Worm (Caenorhabditis elegans) whole organism, young adult: ENCODE measurements around the gene far-4.

ENCODE experiments used
- B0019.2 ChIP-seq: fragments of 200-800 bp; sonication (Bioruptor generic); conservative IDR thresholded peaks from 2 replicates; pipeline ENCODE4 v1.3.6; 2022; ENCODE audit warnings: missing genetic modification reagents, missing genetic modification characterization, missing compliant biosample characterization
- D2030.7 ChIP-seq: fragments of 200-800 bp; sonication (Bioruptor generic); IDR thresholded peaks from 2 replicates; pipeline ENCODE4 v1.3.6; 2022; ENCODE audit warnings: missing genetic modification reagents, missing genetic modification characterization, missing compliant biosample characterization
- F22D6.2 ChIP-seq: sonication (generic microtip); optimal IDR thresholded peaks from 2 replicates; lab custom pipeline; 2016; ENCODE audit warnings: mild to moderate bottlenecking, missing genetic modification characterization, missing compliant biosample characterization
- F23B12.7 ChIP-seq: sonication (generic microtip); optimal IDR thresholded peaks from 2 replicates; lab custom pipeline; 2017; ENCODE audit warnings: missing genetic modification characterization, mild to moderate bottlenecking, missing compliant biosample characterization, antibody characterized with exemption, moderate library complexity; ENCODE audit not compliant: insufficient read depth
- F49E8.2 ChIP-seq: sonication (generic microtip); optimal IDR thresholded peaks from 3 replicates; lab custom pipeline; 2017; ENCODE audit warnings: missing genetic modification characterization, mild to moderate bottlenecking, missing compliant biosample characterization, antibody characterized with exemption, moderate library complexity; ENCODE audit not compliant: insufficient read depth
- F57A8.1 ChIP-seq: fragments of 200-800 bp; sonication (Bioruptor generic); optimal IDR thresholded peaks from 2 replicates; lab custom pipeline; 2018; ENCODE audit warnings: mild to moderate bottlenecking, missing genetic modification characterization, moderate library complexity, missing compliant biosample characterization
- K12H6.12 ChIP-seq: fragments of 200-800 bp; sonication (Bioruptor generic); optimal IDR thresholded peaks from 2 replicates; lab custom pipeline; 2018; ENCODE audit warnings: mild to moderate bottlenecking, missing genetic modification characterization, missing compliant biosample characterization
- akir-1 ChIP-seq: fragments of 200-800 bp; sonication (Bioruptor generic); optimal IDR thresholded peaks from 2 replicates; lab custom pipeline; 2018; ENCODE audit warnings: mild to moderate bottlenecking, missing genetic modification characterization, moderate library complexity, missing compliant biosample characterization
- atf-7 ChIP-seq: sonication (generic microtip); optimal IDR thresholded peaks from 2 replicates; lab custom pipeline; 2017; ENCODE audit warnings: mild to moderate bottlenecking, missing genetic modification characterization, missing compliant biosample characterization
- bed-2 ChIP-seq: fragments of 200-800 bp; sonication (Bioruptor generic); IDR thresholded peaks from 2 replicates; pipeline ENCODE4 v1.3.6; 2022; ENCODE audit warnings: missing genetic modification reagents, missing genetic modification characterization, missing compliant biosample characterization
- chd-7 ChIP-seq: sonication (generic microtip); optimal IDR thresholded peaks from 2 replicates; lab custom pipeline; 2016; ENCODE audit warnings: mild to moderate bottlenecking, missing genetic modification characterization, moderate library complexity, missing compliant biosample characterization
- dox-1 ChIP-seq: fragments of 200-800 bp; sonication (Bioruptor generic); IDR thresholded peaks from 2 replicates; pipeline ENCODE4 v1.3.6; 2022; ENCODE audit warnings: missing genetic modification reagents, missing genetic modification characterization, missing compliant biosample characterization
- egl-18 ChIP-seq: fragments of 200-800 bp; sonication (Bioruptor generic); IDR thresholded peaks from 2 replicates; pipeline ENCODE4 v1.3.6; 2022; ENCODE audit warnings: missing genetic modification reagents, missing genetic modification characterization, missing compliant biosample characterization
- egl-44 ChIP-seq: fragments of 200-800 bp; sonication (Bioruptor generic); IDR thresholded peaks from 2 replicates; pipeline ENCODE4 v1.3.6; 2022; ENCODE audit warnings: missing genetic modification reagents, missing genetic modification characterization, missing compliant biosample characterization
- ets-4 ChIP-seq: fragments of 200-800 bp; sonication (Bioruptor generic); optimal IDR thresholded peaks from 2 replicates; lab custom pipeline; 2018; ENCODE audit warnings: mild to moderate bottlenecking, missing genetic modification characterization, missing compliant biosample characterization
- hlh-26 ChIP-seq: fragments of 200-800 bp; sonication (Bioruptor generic); conservative IDR thresholded peaks from 2 replicates; pipeline ENCODE4 v1.3.6; 2022; ENCODE audit warnings: missing genetic modification reagents, missing genetic modification characterization, missing compliant biosample characterization
- let-607 ChIP-seq, 2 experiments: fragments of 200-800 bp in 1 of 2; sonication (Bioruptor generic) in 1 of 2; sonication (generic microtip) in 1 of 2; optimal IDR thresholded peaks; 2 replicates each; lab custom pipeline; 2016 to 2018; ENCODE audit warnings: mild to moderate bottlenecking in 2 of 2, missing compliant biosample characterization in 2 of 2, missing genetic modification characterization in 2 of 2, moderate library complexity in 2 of 2, missing genotype in 1 of 2
- lin-26 ChIP-seq: fragments of 200-800 bp; sonication (Bioruptor generic); IDR thresholded peaks from 2 replicates; pipeline ENCODE4 v1.3.6; 2022; ENCODE audit warnings: missing genetic modification reagents, missing genetic modification characterization, missing compliant biosample characterization
- lin-54 ChIP-seq: fragments of 200-800 bp; sonication (Bioruptor generic); optimal IDR thresholded peaks from 2 replicates; lab custom pipeline; 2018; ENCODE audit warnings: mild to moderate bottlenecking, missing genetic modification characterization, missing compliant biosample characterization
- lir-1 ChIP-seq: fragments of 200-800 bp; sonication (Bioruptor generic); conservative IDR thresholded peaks from 2 replicates; pipeline ENCODE4 v1.3.6; 2022; ENCODE audit warnings: missing genetic modification reagents, missing genetic modification characterization, missing compliant biosample characterization
- madf-10 ChIP-seq: sonication (generic microtip); optimal IDR thresholded peaks from 2 replicates; lab custom pipeline; 2016; ENCODE audit warnings: mild to moderate bottlenecking, missing genetic modification characterization, missing compliant biosample characterization
- madf-3 ChIP-seq: fragments of 200-800 bp; sonication (Bioruptor generic); IDR thresholded peaks from 2 replicates; pipeline ENCODE4 v1.3.6; 2022; ENCODE audit warnings: missing genetic modification reagents, missing genetic modification characterization, missing compliant biosample characterization
- mes-4 ChIP-seq: sonication (generic microtip); optimal IDR thresholded peaks from 2 replicates; lab custom pipeline; 2016; ENCODE audit warnings: missing genotype, missing genetic modification characterization, missing compliant biosample characterization
- nfya-1 ChIP-seq: sonication (generic microtip); optimal IDR thresholded peaks from 2 replicates; lab custom pipeline; 2017; ENCODE audit warnings: antibody characterized with exemption, missing compliant biosample characterization, missing genetic modification characterization, borderline replicate concordance; ENCODE audit not compliant: insufficient read depth
- nfyb-1 ChIP-seq: fragments of 200-800 bp; sonication (Bioruptor generic); IDR thresholded peaks from 2 replicates; pipeline ENCODE4 v1.3.6; 2022; ENCODE audit warnings: missing genetic modification reagents, missing genetic modification characterization, missing compliant biosample characterization
- nhr-120 ChIP-seq: fragments of 200-800 bp; sonication (Bioruptor generic); IDR thresholded peaks from 2 replicates; pipeline ENCODE4 v1.3.6; 2022; ENCODE audit warnings: missing genetic modification characterization, missing compliant biosample characterization
- nhr-80 ChIP-seq: sonication (generic microtip); optimal IDR thresholded peaks from 2 replicates; lab custom pipeline; 2016; ENCODE audit warnings: missing genetic modification characterization, missing compliant biosample characterization
- nhr-90 ChIP-seq: sonication (generic microtip); optimal IDR thresholded peaks from 2 replicates; lab custom pipeline; 2016; ENCODE audit warnings: missing genotype, mild to moderate bottlenecking, missing genetic modification characterization, missing compliant biosample characterization
- pbrm-1 ChIP-seq: fragments of 200-800 bp; sonication (Bioruptor generic); IDR thresholded peaks from 2 replicates; pipeline ENCODE4 v1.3.6; 2022; ENCODE audit warnings: missing genetic modification reagents, missing genetic modification characterization, missing compliant biosample characterization
- rcor-1 ChIP-seq: fragments of 200-800 bp; sonication (Bioruptor generic); IDR thresholded peaks from 2 replicates; pipeline ENCODE4 v1.3.6; 2022; ENCODE audit warnings: missing genetic modification reagents, missing genetic modification characterization, missing compliant biosample characterization
- repo-1 ChIP-seq: sonication (generic microtip); optimal IDR thresholded peaks from 2 replicates; lab custom pipeline; 2017; ENCODE audit warnings: mild to moderate bottlenecking, missing genetic modification characterization, missing compliant biosample characterization
- snpc-1.1 ChIP-seq: sonication (generic microtip); optimal IDR thresholded peaks from 2 replicates; lab custom pipeline; 2017; ENCODE audit warnings: missing genetic modification characterization, mild to moderate bottlenecking, missing compliant biosample characterization, antibody characterized with exemption, moderate library complexity, missing genotype, missing genetic modification reagents; ENCODE audit not compliant: insufficient read depth
- snpc-4 ChIP-seq, 5 experiments: fragments of 150-350 bp in 1 of 5; sonication (generic microtip) in 4 of 5; optimal IDR thresholded peaks; 2 replicates each; lab custom pipeline; 2014 to 2018; ENCODE audit warnings: missing genetic modification characterization in 5 of 5, missing biosample characterization in 3 of 5, antibody characterized with exemption in 2 of 5, mild to moderate bottlenecking in 2 of 5, missing compliant biosample characterization in 2 of 5, missing genotype in 2 of 5, moderate library complexity in 2 of 5, missing genetic modification reagents in 1 of 5
- unc-62 ChIP-seq: fragments of 150-350 bp; optimal IDR thresholded peaks from 2 replicates; lab custom pipeline; 2014; ENCODE audit warnings: missing biosample characterization, missing genetic modification reagents, missing genetic modification characterization
- xnd-1 ChIP-seq: sonication (generic microtip); optimal IDR thresholded peaks from 2 replicates; lab custom pipeline; 2016; ENCODE audit warnings: missing genotype, missing genetic modification reagents, missing genetic modification characterization, missing compliant biosample characterization
- zfh-2 ChIP-seq: fragments of 200-800 bp; sonication (Bioruptor generic); conservative IDR thresholded peaks from 2 replicates; pipeline ENCODE4 v1.3.6; 2022; ENCODE audit warnings: missing genetic modification reagents, missing genetic modification characterization, missing compliant biosample characterization
- zim-3 ChIP-seq: sonication (generic microtip); optimal IDR thresholded peaks from 2 replicates; lab custom pipeline; 2017; ENCODE audit warnings: mild to moderate bottlenecking, missing genetic modification characterization, moderate library complexity, missing compliant biosample characterization
- ztf-28 ChIP-seq: fragments of 200-800 bp; sonication (Bioruptor generic); IDR thresholded peaks from 2 replicates; pipeline ENCODE4 v1.3.6; 2022; ENCODE audit warnings: missing genetic modification reagents, missing genetic modification characterization, missing compliant biosample characterization

Gene far-4

DNA sequence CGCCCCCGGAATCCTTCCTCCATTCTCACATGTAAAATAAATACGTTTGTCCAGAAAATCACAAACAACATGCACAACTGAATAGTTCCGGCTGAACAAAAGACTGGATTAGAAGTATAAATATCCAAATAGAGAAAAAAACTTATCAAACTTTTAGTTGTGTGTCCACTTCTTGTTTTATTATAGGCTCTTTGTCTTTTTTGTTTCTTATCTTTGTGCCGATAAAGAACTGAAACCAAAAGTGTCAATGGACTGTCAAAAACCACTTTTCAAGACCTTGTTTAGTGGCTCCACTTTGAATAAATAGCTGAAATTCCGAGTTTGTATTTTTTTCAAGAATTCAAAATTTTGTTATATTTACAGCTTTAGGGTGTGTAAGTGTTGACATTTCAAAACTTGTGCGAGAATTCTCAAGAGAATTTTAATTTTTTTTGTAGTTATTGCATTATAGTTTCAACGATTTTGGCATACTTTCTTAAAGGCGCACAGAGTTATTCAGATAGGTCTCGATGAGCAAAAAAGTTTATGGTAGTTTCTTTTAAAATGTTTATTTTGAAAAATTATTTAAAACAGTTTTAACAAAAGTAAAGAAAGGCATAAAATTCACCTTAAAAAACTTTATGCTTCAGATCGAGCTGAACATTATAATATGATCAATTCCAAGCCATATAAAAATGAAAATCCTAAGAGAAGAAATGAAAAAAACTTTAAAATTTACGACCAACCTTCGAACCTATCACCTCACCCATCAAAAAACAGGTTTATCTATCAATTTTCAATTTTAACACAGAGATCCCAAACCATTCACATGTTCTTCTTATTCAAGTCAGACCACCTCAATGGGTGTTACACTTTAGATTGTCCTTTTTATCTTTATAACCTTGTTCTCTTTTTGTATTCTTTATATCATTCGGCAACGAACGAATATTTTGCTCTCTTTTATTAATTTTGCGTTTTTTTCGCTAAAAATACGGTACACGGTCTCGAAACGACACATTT is 47.0 kb upstream of the far-4 start (continued):
- TF ChIP-seq chd-7 (tag; lab: Kevin White, UChicago): no peak
- TF ChIP-seq nfyb-1 (GFP tag; lab: Robert Waterston, UW): 0 out of 2 replicates have a peak, but pooled peaks have one; percentile 14
- TF ChIP-seq F23B12.7 (tag; lab: Kevin White, UChicago): no peak
- TF ChIP-seq madf-3 (GFP tag; lab: Robert Waterston, UW): peak; percentile 58; the same call in 1 of the 2 replicates
- no peak for TF ChIP-seq lir-1 (GFP tag; lab: Robert Waterston, UW)
- no peak for TF ChIP-seq hlh-26 (GFP tag; lab: Robert Waterston, UW)
- TF ChIP-seq snpc-4 (GFP tag; optimal IDR thresholded peaks at IDR 0.05; lab: Kevin White, UChicago): no peak
- TF ChIP-seq snpc-4 (tag; optimal IDR thresholded peaks at IDR 0.05; lab: Kevin White, UChicago): no peak
- TF ChIP-seq B0019.2 (GFP tag; lab: Robert Waterston, UW): no peak
- 0 out of 2 replicates have a peak, but pooled peaks have one; percentile 15 for TF ChIP-seq dox-1
- TF ChIP-seq repo-1 (tag; lab: Kevin White, UChicago): no peak
- TF ChIP-seq nhr-90 (tag; lab: Kevin White, UChicago): peak; percentile 46
- TF ChIP-seq zim-3 (tag; lab: Kevin White, UChicago): no peak

DNA sequence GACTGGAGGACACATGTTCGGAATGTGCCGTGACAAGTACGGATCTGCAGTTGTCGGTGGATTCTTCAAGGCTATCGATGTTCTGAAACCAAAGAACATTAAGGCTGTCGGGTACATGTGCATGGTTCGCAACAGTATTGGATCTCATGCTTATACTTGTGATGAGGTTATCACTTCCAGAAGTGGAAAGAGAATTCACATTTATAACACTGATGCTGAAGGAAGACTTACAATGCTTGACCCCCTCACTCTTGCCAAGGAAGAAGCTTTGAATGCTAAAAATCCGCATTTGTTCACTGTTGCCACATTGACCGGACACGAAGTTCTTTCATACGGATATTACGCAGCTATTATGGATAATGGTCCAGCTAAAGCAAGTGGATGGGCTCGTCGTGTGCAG is 45.6 kb upstream of the far-4 start:
- TF ChIP-seq lin-54 (GFP tag; lab: Kevin White, UChicago): no peak
- no peak for TF ChIP-seq nfya-1 (tag; lab: Kevin White, UChicago)
- TF ChIP-seq F22D6.2: no peak

DNA sequence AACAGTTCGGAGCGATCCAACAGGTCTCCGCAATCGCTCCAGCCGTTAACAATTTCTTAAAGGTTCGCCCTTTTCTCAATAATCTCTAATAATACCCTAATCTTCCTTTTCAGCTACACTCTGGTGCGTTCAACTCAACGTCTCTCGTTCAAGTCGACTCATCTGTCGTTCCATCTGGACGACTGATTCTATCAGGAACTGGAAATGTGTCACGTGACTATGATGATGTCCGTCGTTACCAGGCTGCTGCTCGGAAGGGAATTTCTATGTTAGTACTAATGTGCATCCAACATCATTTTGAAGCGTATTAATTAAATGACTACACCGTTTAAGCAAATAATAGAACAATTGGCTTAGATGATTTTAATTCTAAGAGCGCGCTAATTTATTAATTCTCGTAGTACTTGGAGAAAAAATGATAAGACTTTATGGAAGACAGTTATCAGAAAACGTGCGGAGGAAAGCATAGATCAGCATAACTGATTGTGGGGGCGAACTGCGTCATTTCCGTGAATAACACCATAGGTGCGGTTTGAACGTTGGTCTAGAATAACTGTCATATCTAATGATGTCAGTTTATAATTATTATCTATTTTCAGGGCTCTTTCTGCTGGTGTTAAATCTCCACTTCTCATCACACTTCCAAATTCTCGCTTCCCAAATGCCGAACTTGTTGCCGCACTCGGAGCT is 44.5 kb upstream of the far-4 start:
- TF ChIP-seq egl-44 (GFP tag; lab: Robert Waterston, UW) (no peak), zim-3 (tag; lab: Kevin White, UChicago) (no peak), pbrm-1 (GFP tag; lab: Robert Waterston, UW) (0 out of 2 replicates have a peak, but pooled peaks have one; percentile 5), akir-1 (GFP tag; lab: Kevin White, UChicago) (no peak), atf-7 (tag; lab: Kevin White, UChicago) (peak; percentile 34), nhr-80 (peak; percentile 31), ets-4 (peak; percentile 51), unc-62 (GFP tag; lab: Kevin White, UChicago) (no peak), F57A8.1 (no peak), zfh-2 (no peak)

DNA sequence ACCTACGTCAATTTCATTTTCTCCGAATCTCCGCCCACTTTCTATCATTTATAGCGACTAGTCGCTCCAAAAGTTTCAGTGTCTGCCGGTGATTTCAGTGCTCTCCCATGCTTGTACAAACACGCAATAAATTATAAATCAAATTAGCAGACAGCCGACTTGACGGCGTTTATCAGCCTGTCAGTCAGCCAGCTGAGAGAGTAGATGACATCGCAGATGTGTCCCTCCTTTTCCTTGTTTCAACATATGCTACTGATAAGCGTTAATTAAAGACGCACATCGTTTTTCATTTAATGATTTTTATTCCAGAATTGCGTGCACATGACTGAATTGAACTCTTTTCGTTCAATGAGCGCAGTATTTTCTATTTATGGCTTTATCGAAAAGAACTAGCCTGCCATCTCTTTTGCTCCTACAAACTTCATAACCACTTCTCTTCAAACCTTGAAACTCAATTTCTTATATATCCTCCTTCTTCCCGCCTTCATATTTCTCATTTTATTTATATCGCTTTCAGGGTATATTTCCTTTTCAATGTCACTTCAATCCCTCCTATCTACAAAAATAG is 43.8 kb upstream of the far-4 start, which contains the start of gene lap-2:
Gene lap-2, plus strand, starts transcription at position 518 of the 568 bp plus-strand sequence.
- TF ChIP-seq F49E8.2 (no peak), K12H6.12 (tag; lab: Kevin White, UChicago) (no peak), madf-10 (tag; lab: Kevin White, UChicago) (peak; percentile 16), snpc-1.1 (no peak), nfyb-1 (GFP tag; lab: Robert Waterston, UW) (peak; percentile 62; the same call in 1 of the 2 replicates), xnd-1 (tag; lab: Kevin White, UChicago) (no peak), let-607 (tag; optimal IDR thresholded peaks at IDR 0.05; lab: Kevin White, UChicago) (peak; percentile 48 to 52), mes-4 (tag; lab: Kevin White, UChicago) (no peak), nhr-120 (GFP tag; lab: Robert Waterston, UW) (no peak), D2030.7 (GFP tag; lab: Robert Waterston, UW) (no peak), hlh-26 (GFP tag; lab: Robert Waterston, UW) (no peak), rcor-1 (GFP tag; lab: Robert Waterston, UW) (no peak), lin-54 (GFP tag; lab: Kevin White, UChicago) (no peak), bed-2 (GFP tag; lab: Robert Waterston, UW) (no peak), egl-18 (GFP tag; lab: Robert Waterston, UW) (no peak), F22D6.2 (no peak), lin-26 (GFP tag; lab: Robert Waterston, UW) (no peak), ztf-28 (no peak)
